Worm (Caenorhabditis elegans): ENCODE data around the gene svh-2.

The svh-2 gene

DNA sequence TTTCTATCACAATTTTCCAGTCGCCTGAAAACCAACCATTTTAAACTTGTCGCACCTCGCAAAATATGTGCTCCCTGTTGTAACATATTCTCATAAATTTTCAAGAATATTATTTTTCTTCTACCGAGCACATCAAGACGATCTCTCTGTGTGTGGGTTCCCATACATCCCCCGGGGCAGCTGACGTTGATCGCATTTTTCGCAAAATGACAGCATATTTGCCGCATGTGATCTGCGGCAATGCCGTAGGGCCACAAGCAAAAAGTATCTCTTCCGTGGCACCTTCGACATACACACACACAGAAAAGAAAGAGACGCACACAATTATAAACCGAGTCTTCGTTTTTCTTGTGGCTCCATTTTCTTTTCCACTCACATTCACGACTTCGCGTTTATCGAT, 38.6 kb downstream of the svh-2 start:
- peak; percentile 63 for TF ChIP-seq F13H6.1 (tag; optimal IDR thresholded peaks at IDR 0.05)
- TF ChIP-seq mab-5 (tag; optimal IDR thresholded peaks at IDR 0.05): no peak
- peak; percentile 21 for TF ChIP-seq sma-9 (GFP tag; optimal IDR thresholded peaks at IDR 0.05)
- TF ChIP-seq sma-9 (tag; optimal IDR thresholded peaks at IDR 0.05): no peak
- peak; percentile 67 for TF ChIP-seq nhr-129 (tag; optimal IDR thresholded peaks at IDR 0.05)
- no peak for TF ChIP-seq lsy-2 (tag; optimal IDR thresholded peaks at IDR 0.05)

DNA sequence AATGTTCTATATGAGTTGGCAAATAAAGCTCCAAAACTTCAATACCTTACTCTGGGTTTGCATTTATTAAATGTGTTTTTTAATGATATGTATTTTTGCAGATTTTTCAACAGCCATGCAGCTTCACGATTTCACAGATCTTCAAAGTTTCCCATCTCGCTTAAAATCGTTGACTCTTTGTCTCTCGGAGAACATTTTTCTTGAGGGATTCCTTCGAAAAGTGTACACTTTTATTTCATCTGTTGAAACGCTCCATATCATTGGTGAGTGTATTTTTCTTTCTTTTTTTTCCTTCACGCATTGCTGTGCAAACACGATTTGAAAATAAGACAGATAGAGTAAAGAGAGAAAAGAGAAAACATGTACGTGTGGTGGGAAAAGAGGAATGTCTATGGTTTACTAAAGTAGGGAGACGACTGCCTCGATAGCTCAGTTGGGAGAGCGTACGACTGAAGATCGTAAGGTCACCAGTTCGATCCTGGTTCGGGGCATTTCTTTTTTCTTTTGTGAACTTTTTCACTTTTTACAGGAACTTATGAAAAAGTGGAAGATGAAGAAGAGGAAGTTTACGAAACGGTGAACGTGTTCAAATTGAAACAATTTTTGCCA, 40.2 kb downstream of the svh-2 start:
- no peak for TF ChIP-seq blmp-1 (tag; optimal IDR thresholded peaks at IDR 0.05; ENCODE audit: insufficient read depth)
- no peak for TF ChIP-seq ceh-82 (tag; optimal IDR thresholded peaks at IDR 0.05)
- TF ChIP-seq elt-1 (tag; optimal IDR thresholded peaks at IDR 0.05): no peak
- TF ChIP-seq lin-13 (GFP tag; optimal IDR thresholded peaks at IDR 0.05): peak; percentile 61
- TF ChIP-seq skn-1 (tag; optimal IDR thresholded peaks at IDR 0.05): peak; percentile 44
- peak; percentile 91 for TF ChIP-seq nhr-129 (tag; optimal IDR thresholded peaks at IDR 0.05)
- peak; percentile 25 for TF ChIP-seq nhr-6 (tag; optimal IDR thresholded peaks at IDR 0.05)
- peak; percentile 29 for TF ChIP-seq C34F6.9 (tag; optimal IDR thresholded peaks at IDR 0.05)
- TF ChIP-seq nhr-237 (tag; optimal IDR thresholded peaks at IDR 0.05): no peak
- no peak for TF ChIP-seq ZK546.5 (tag; optimal IDR thresholded peaks at IDR 0.05)
- no peak for TF ChIP-seq elt-3 (tag; optimal IDR thresholded peaks at IDR 0.05)
- no peak for TF ChIP-seq nhr-77 (tag; optimal IDR thresholded peaks at IDR 0.05)
- TF ChIP-seq unc-55 (GFP tag; optimal IDR thresholded peaks at IDR 0.05): peak; percentile 81
- no peak for TF ChIP-seq sma-3 (GFP tag; optimal IDR thresholded peaks at IDR 0.05)
- TF ChIP-seq zag-1 (tag; optimal IDR thresholded peaks at IDR 0.05): no peak
- peak; percentile 81 for TF ChIP-seq F13H6.1 (tag; optimal IDR thresholded peaks at IDR 0.05)
- peak; percentile 53 for TF ChIP-seq nhr-21 (tag; optimal IDR thresholded peaks at IDR 0.05)
- TF ChIP-seq fos-1 (tag; optimal IDR thresholded peaks at IDR 0.05): peak; percentile 46
- no peak for TF ChIP-seq dmd-4 (tag; optimal IDR thresholded peaks at IDR 0.05)
- TF ChIP-seq sma-9 (GFP tag; optimal IDR thresholded peaks at IDR 0.05): peak; percentile 83
- TF ChIP-seq sma-9 (tag; optimal IDR thresholded peaks at IDR 0.05): no peak
- peak; percentile 29 for TF ChIP-seq mab-5 (tag; optimal IDR thresholded peaks at IDR 0.05)
- no peak for TF ChIP-seq sem-4 (tag; optimal IDR thresholded peaks at IDR 0.05)
- no peak for TF ChIP-seq alr-1 (tag; optimal IDR thresholded peaks at IDR 0.05)
- no peak for TF ChIP-seq unc-62 (GFP tag; optimal IDR thresholded peaks at IDR 0.05)
- TF ChIP-seq gmeb-1 (tag; optimal IDR thresholded peaks at IDR 0.05): peak; percentile 66
- TF ChIP-seq snpc-4 (tag; optimal IDR thresholded peaks at IDR 0.05): peak; percentile 40
- peak; percentile 35 to 70 for TF ChIP-seq lsy-2 (tag; optimal IDR thresholded peaks at IDR 0.05)
- TF ChIP-seq egl-27 (tag; optimal IDR thresholded peaks at IDR 0.05): peak; percentile 70
- TF ChIP-seq ceh-16 (tag; optimal IDR thresholded peaks at IDR 0.05): no peak
- TF ChIP-seq ztf-4 (tag; optimal IDR thresholded peaks at IDR 0.05): no peak
- peak; percentile 63 for TF ChIP-seq crh-2 (tag; optimal IDR thresholded peaks at IDR 0.05)
- no peak for TF ChIP-seq ama-1 (optimal IDR thresholded peaks at IDR 0.05)
- TF ChIP-seq peb-1 (tag; optimal IDR thresholded peaks at IDR 0.05): no peak
- TF ChIP-seq nhr-12 (tag; optimal IDR thresholded peaks at IDR 0.05): no peak
- peak in 1 of 2 experiments; percentile 1 for TF ChIP-seq mdl-1 (tag; optimal IDR thresholded peaks at IDR 0.05)
- TF ChIP-seq nhr-11 (tag; optimal IDR thresholded peaks at IDR 0.05): peak; percentile 15

ce11 chrX:6597089-6597488, 44.0 kb downstream of the svh-2 start, which contains the start of gene ttr-6:
TSS of gene ttr-6 (minus strand) at chrX:6597121.
- TF ChIP-seq lin-13 (GFP tag; optimal IDR thresholded peaks at IDR 0.05): no peak
- no peak for TF ChIP-seq nhr-10 (tag; optimal IDR thresholded peaks at IDR 0.05)
- TF ChIP-seq peb-1 (tag; optimal IDR thresholded peaks at IDR 0.05): no peak
- no peak for TF ChIP-seq mbf-1 (tag; optimal IDR thresholded peaks at IDR 0.05)
- no peak for TF ChIP-seq unc-55 (GFP tag; optimal IDR thresholded peaks at IDR 0.05)
- no peak for TF ChIP-seq zag-1 (tag; optimal IDR thresholded peaks at IDR 0.05)
- peak in 1 of 2 experiments; percentile 16 for TF ChIP-seq lsy-2 (tag; optimal IDR thresholded peaks at IDR 0.05)
- TF ChIP-seq R02D3.7 (tag; optimal IDR thresholded peaks at IDR 0.05): no peak
- TF ChIP-seq gmeb-1 (tag; optimal IDR thresholded peaks at IDR 0.05): no peak
- no peak for TF ChIP-seq nhr-21 (tag; optimal IDR thresholded peaks at IDR 0.05)
- no peak for TF ChIP-seq nhr-23 (tag; optimal IDR thresholded peaks at IDR 0.05)
- peak; percentile 6 for TF ChIP-seq sma-9 (GFP tag; optimal IDR thresholded peaks at IDR 0.05)
- TF ChIP-seq sma-9 (tag; optimal IDR thresholded peaks at IDR 0.05): no peak
- peak; percentile 55 for TF ChIP-seq nhr-129 (tag; optimal IDR thresholded peaks at IDR 0.05)
- no peak for TF ChIP-seq sem-4 (tag; optimal IDR thresholded peaks at IDR 0.05)
- TF ChIP-seq F13H6.1 (tag; optimal IDR thresholded peaks at IDR 0.05): no peak
- TF ChIP-seq nhr-6 (tag; optimal IDR thresholded peaks at IDR 0.05): no peak
- no peak for TF ChIP-seq nhr-11 (tag; optimal IDR thresholded peaks at IDR 0.05)
- TF ChIP-seq ceh-82 (tag; optimal IDR thresholded peaks at IDR 0.05): no peak
- TF ChIP-seq ztf-4 (tag; optimal IDR thresholded peaks at IDR 0.05): no peak
- no peak for TF ChIP-seq crh-2 (tag; optimal IDR thresholded peaks at IDR 0.05)
- no peak for TF ChIP-seq C34F6.9 (tag; optimal IDR thresholded peaks at IDR 0.05)

Data from whole organism, L2 larva.